Fruit fly (Drosophila melanogaster) whole organism, prepupa: Measurements from ENCODE around the gene CG15385.

Source experiments
- CG16779 ChIP-seq: fragments of 200-800 bp; sonication (Bioruptor generic); optimal IDR thresholded peaks from 3 replicates; lab custom pipeline; 2017; ENCODE audit warnings: missing biosample characterization, mild to moderate bottlenecking, missing genetic modification characterization
- CG6163 ChIP-seq: fragments of 200-800 bp; sonication (Bioruptor generic); IDR thresholded peaks from 3 replicates; pipeline ENCODE4 v1.3.6; 2022; ENCODE audit warnings: missing biosample characterization, missing genetic modification characterization
- OdsH ChIP-seq: fragments of 200-800 bp; sonication (Bioruptor generic); optimal IDR thresholded peaks from 3 replicates; lab custom pipeline; 2016; ENCODE audit warnings: missing biosample characterization, missing genetic modification characterization
- eg ChIP-seq: fragments of 200-800 bp; sonication (Bioruptor generic); IDR thresholded peaks from 3 replicates; pipeline ENCODE4 v1.3.6; 2022; ENCODE audit warnings: missing biosample characterization, missing genetic modification characterization
- esn ChIP-seq: fragments of 200-800 bp; sonication (Bioruptor generic); optimal IDR thresholded peaks from 2 replicates; lab custom pipeline; 2016; ENCODE audit warnings: missing biosample characterization, mild to moderate bottlenecking, missing genetic modification characterization, moderate library complexity
- salr ChIP-seq, 2 experiments: fragments of 200-800 bp; sonication (Bioruptor generic); optimal IDR thresholded peaks; 3 replicates each; lab custom pipeline; 2016 to 2018; ENCODE audit warnings: missing biosample characterization in 2 of 2, missing genetic modification characterization in 2 of 2, mild to moderate bottlenecking in 1 of 2

- TF ChIP-seq esn (GFP tag; lab: Kevin White, UChicago) (peak; percentile 53), CG16779 (no peak), CG6163 (0 out of 3 replicates have a peak, but pooled peaks have one; percentile 27), eg (peak; percentile 7; the same call in 1 of the 3 replicates), OdsH (GFP tag; lab: Kevin White, UChicago) (peak; percentile 64), salr (GFP tag; optimal IDR thresholded peaks at IDR 0.05; lab: Kevin White, UChicago) (no peak)
These were observed 27.0 kb downstream of the CG15385 start for dm6 chr2L:2185373-2185772.
